Fruit fly (Drosophila melanogaster): ENCODE results near the gene CG12541.

CG12541 gene

DNA sequence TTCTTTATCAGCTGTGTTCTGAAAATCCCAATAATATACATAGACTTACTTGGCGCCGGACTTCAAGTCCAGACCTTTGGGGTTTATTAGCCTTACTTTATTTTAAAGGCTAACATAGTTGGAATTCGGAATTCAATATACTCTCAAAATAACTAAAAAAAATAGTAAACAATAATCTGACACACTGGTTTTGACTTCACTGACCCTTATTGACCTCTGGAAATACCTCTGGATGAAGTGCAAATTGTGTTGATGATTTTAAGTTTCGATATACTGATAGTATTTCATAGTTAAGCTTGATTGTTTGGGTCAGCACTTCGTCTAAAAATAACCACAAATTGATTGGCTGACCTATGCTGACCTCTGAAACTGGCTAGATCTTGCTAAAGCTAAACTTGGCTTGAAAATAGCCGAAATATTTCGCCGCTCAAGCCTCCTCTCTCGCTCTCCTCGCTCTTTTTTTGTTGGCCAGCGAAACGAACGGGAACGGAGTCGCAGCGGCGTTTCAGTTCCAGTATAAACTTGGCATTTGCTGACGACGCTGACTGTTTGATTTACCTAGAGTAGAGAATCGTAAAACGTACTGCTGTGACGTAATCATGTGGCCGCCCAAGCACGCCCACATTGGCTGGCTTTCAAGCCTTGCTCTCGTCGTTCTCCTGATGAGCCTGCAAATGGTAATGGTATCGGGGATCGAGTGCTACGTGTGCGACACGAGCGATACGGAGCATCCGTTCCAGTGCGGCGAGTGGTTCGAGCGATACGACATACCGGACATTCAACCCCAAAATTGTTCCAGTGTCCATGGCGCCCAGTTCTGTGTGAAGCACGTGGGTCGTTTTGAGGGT, 79.6 kb downstream of the CG12541 start, which contains the start of gene bou (continued):
- TF ChIP-seq Hr4 (GFP tag; optimal IDR thresholded peaks at IDR 0.05) (peak; percentile 20), CG6854 (GFP tag; optimal IDR thresholded peaks at IDR 0.05) (peak; percentile 24), CG4318 (GFP tag; optimal IDR thresholded peaks at IDR 0.05) (no peak)

DNA sequence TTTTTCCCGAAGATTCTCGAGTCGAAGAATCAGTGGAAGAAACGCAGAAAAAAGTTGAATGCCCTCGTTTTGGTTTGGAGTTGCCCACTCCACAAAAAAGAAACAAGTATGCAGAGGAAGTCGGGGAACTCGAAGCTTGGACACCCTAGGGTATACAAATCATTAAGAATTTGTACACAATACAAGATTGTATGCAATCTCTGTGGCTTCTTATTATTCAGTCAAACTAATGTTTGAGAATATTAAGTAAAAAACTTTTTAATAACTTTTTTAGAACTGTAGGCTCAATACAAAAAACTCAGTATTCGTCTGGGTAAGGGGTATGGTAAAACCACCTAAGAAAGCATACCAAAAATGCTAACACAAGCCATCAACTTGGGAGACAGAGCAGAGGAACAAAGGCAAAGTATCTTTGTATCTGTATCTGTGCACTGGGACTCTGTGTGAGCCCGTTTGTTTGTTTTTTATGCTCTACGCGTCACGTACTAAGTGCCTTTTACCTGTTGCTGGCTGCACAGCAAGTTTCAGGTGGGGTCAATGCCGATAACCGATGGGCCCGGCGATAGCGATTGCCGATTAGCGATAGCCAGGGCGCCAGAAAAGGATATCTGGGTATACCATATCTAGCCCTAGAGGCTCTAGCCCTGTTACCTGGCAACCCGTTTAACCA, 80.5 kb downstream of the CG12541 start:
- TF ChIP-seq Lpt (GFP tag; optimal IDR thresholded peaks at IDR 0.05) (peak; percentile 83), dsx (GFP tag; optimal IDR thresholded peaks at IDR 0.05; ENCODE audit: poor library complexity, severe bottlenecking) (peak; percentile 88), dac (GFP tag; optimal IDR thresholded peaks at IDR 0.05) (peak; percentile 55), topi (GFP tag; optimal IDR thresholded peaks at IDR 0.05) (peak; percentile 96), CG11762 (GFP tag; optimal IDR thresholded peaks at IDR 0.05; ENCODE audit: insufficient read depth) (peak; percentile 70), Sox14 (GFP tag; optimal IDR thresholded peaks at IDR 0.05) (peak; percentile 95), ss (GFP tag; optimal IDR thresholded peaks at IDR 0.05) (peak; percentile 86 to 87), Hr4 (GFP tag; optimal IDR thresholded peaks at IDR 0.05) (peak; percentile 62), CG15336 (GFP tag; IDR thresholded peaks at IDR 0.05) (peak; percentile 81), CG4318 (GFP tag; optimal IDR thresholded peaks at IDR 0.05) (peak; percentile 54), Blimp-1 (GFP tag; optimal IDR thresholded peaks at IDR 0.05) (peak; percentile 72), Sox102F (GFP tag; optimal IDR thresholded peaks at IDR 0.05) (peak; percentile 96), fkh (GFP tag; optimal IDR thresholded peaks at IDR 0.05) (peak; percentile 49), CG6792 (GFP tag; optimal IDR thresholded peaks at IDR 0.05) (peak; percentile 92), CG3032 (tag; optimal IDR thresholded peaks at IDR 0.05) (peak; percentile 85), salr (GFP tag; optimal IDR thresholded peaks at IDR 0.05) (peak; percentile 44 to 79), CG6808 (GFP tag; optimal IDR thresholded peaks at IDR 0.05) (peak; percentile 78), Ets21C (GFP tag; optimal IDR thresholded peaks at IDR 0.05) (peak; percentile 91), Gug (GFP tag; IDR thresholded peaks at IDR 0.05) (peak; percentile 58), CG1621 (tag; optimal IDR thresholded peaks at IDR 0.05) (peak; percentile 67), CG8319 (GFP tag; optimal IDR thresholded peaks at IDR 0.05) (peak; percentile 69), vri (GFP tag; optimal IDR thresholded peaks at IDR 0.05) (peak; percentile 96), Eip78C (GFP tag) (peak; percentile 98), CG31627 (GFP tag; optimal IDR thresholded peaks at IDR 0.05) (peak; percentile 93), acj6 (GFP tag; optimal IDR thresholded peaks at IDR 0.05) (peak; percentile 90), Sox15 (GFP tag; optimal IDR thresholded peaks at IDR 0.05) (peak; percentile 75), Eip75B (GFP tag; optimal IDR thresholded peaks at IDR 0.05) (peak; percentile 93), CG34406 (GFP tag; optimal IDR thresholded peaks at IDR 0.05) (peak; percentile 89), lz (GFP tag; optimal IDR thresholded peaks at IDR 0.05) (peak; percentile 95), achi (GFP tag; optimal IDR thresholded peaks at IDR 0.05) (peak; percentile 89), CG6163 (GFP tag; IDR thresholded peaks at IDR 0.05) (peak; percentile 90), eg (GFP tag; IDR thresholded peaks at IDR 0.05) (peak; percentile 70), CG7368 (GFP tag; optimal IDR thresholded peaks at IDR 0.05) (peak; percentile 70), spab (GFP tag; optimal IDR thresholded peaks at IDR 0.05) (peak; percentile 79), CG11294 (GFP tag; IDR thresholded peaks at IDR 0.05) (no peak; the same call in 1 of the 2 replicates), CG8119 (GFP tag; IDR thresholded peaks at IDR 0.05) (peak; percentile 83), Met (GFP tag; optimal IDR thresholded peaks at IDR 0.05) (peak; percentile 96), CG16779 (tag; optimal IDR thresholded peaks at IDR 0.05) (peak; percentile 44), cyc (GFP tag; optimal IDR thresholded peaks at IDR 0.05) (peak; percentile 93), Hr38 (GFP tag; optimal IDR thresholded peaks at IDR 0.05) (no peak), Eip93F (GFP tag; optimal IDR thresholded peaks at IDR 0.05) (peak; percentile 93), CG6854 (GFP tag; optimal IDR thresholded peaks at IDR 0.05) (peak; percentile 76), OdsH (GFP tag; optimal IDR thresholded peaks at IDR 0.05) (peak; percentile 86), CG3919 (GFP tag; optimal IDR thresholded peaks at IDR 0.05) (peak; percentile 91), CG6276 (GFP tag; optimal IDR thresholded peaks at IDR 0.05) (peak; percentile 76), pdm3 (GFP tag; optimal IDR thresholded peaks at IDR 0.05) (peak; percentile 91)
